Worm (Caenorhabditis elegans): ENCODE measurements around the gene ima-1.
"Not testable (repeated sequence)": the region's sequence is repeated elsewhere in the genome, so short reads cannot be mapped to it uniquely, and the experiment has no call there.

The ima-1 gene

DNA sequence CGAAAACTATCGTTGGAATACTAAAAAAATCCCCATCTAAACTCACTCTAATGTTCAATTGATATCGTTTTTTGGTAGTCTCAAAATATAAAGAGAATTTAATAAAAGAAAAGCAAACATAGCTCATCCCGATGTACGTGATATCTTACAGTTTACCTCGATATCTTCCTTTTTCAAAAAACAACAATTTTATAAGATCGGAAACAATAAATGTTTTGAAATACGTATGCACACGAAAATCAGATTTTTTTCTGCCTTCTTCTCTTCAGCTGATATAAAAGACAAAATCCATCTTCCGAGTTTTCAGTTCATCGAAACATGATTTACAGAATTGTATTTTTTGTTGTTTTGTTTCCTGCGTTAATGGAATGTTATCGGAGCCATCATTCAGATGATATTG lies 31.6 kb downstream of the ima-1 start, which contains the start of gene clec-222:
Gene clec-222 (plus strand): TSS at position 301 of the 400 bp plus-strand sequence.
- TF ChIP-seq flt-1 (GFP tag; IDR thresholded peaks at IDR 0.05), result no peak
- TF ChIP-seq B0310.2 (tag; optimal IDR thresholded peaks at IDR 0.05), result no peak
- TF ChIP-seq hnd-1 (tag; optimal IDR thresholded peaks at IDR 0.05), result no peak
- no peak for TF ChIP-seq sea-1 (GFP tag; conservative IDR thresholded peaks at IDR 0.05)
- TF ChIP-seq ceh-13 (GFP tag; optimal IDR thresholded peaks at IDR 0.05), result no peak
- no peak for TF ChIP-seq ets-7 (tag; optimal IDR thresholded peaks at IDR 0.05)
- no peak for TF ChIP-seq hmg-4 (GFP tag; optimal IDR thresholded peaks at IDR 0.05)
- TF ChIP-seq aly-1 (tag; optimal IDR thresholded peaks at IDR 0.05), result no peak
- TF ChIP-seq scrt-1 (GFP tag; IDR thresholded peaks at IDR 0.05), result no peak
- TF ChIP-seq F13C5.2 (tag; optimal IDR thresholded peaks at IDR 0.05), result no peak
- no peak for TF ChIP-seq hmbx-1 (tag; optimal IDR thresholded peaks at IDR 0.05)
- no peak for TF ChIP-seq pes-1 (GFP tag; IDR thresholded peaks at IDR 0.05)
- no peak for TF ChIP-seq tra-4 (tag; optimal IDR thresholded peaks at IDR 0.05)
- no peak for TF ChIP-seq tbx-11 (GFP tag; IDR thresholded peaks at IDR 0.05)
- TF ChIP-seq tbx-37 (GFP tag; conservative IDR thresholded peaks at IDR 0.05), result no peak
- TF ChIP-seq ceh-36 (tag; optimal IDR thresholded peaks at IDR 0.05), result no peak
- TF ChIP-seq ama-1 (optimal IDR thresholded peaks at IDR 0.05), result no peak

DNA sequence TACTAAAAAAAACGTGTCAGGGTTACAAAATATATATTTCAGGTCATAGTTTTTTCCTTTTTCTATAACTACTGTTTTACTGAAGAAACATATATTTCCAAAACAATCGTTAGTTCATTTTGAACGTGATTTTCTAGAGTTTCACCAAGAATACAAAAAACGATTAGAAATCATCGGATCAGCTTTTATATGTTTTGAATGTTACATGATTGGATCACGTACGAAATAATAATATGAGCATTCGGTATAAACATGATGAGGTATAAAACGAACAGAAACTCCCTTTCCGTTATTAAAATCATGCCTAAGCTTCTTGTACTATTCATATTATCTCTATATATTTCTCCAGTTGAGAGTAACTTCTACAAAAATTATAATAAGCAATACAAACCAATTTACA lies 33.4 kb downstream of the ima-1 start, which contains the start of gene clec-223:
Gene clec-223 (plus strand): TSS at position 301 of the 400 bp plus-strand sequence.
- TF ChIP-seq ceh-36 (tag; optimal IDR thresholded peaks at IDR 0.05) (no peak), pes-1 (GFP tag; IDR thresholded peaks at IDR 0.05) (no peak), B0310.2 (tag; optimal IDR thresholded peaks at IDR 0.05) (no peak), ceh-13 (GFP tag; optimal IDR thresholded peaks at IDR 0.05) (no peak), tbx-37 (GFP tag; conservative IDR thresholded peaks at IDR 0.05) (no peak), tra-4 (tag; optimal IDR thresholded peaks at IDR 0.05) (no peak), hmg-4 (GFP tag; optimal IDR thresholded peaks at IDR 0.05) (no peak)

ce11 chrV:11279564-11279963 lies 40.1 kb downstream of the ima-1 start:
- no peak for TF ChIP-seq scrt-1 (GFP tag; IDR thresholded peaks at IDR 0.05)
- TF ChIP-seq hmbx-1 (tag; optimal IDR thresholded peaks at IDR 0.05), result no peak
- TF ChIP-seq F13C5.2 (tag; optimal IDR thresholded peaks at IDR 0.05), result no peak
- TF ChIP-seq flt-1 (GFP tag; IDR thresholded peaks at IDR 0.05), result no peak
- TF ChIP-seq sea-1 (GFP tag; conservative IDR thresholded peaks at IDR 0.05), result no peak
- TF ChIP-seq ceh-36 (tag; optimal IDR thresholded peaks at IDR 0.05), result no peak
- TF ChIP-seq tbx-11 (GFP tag; IDR thresholded peaks at IDR 0.05), result no peak
- TF ChIP-seq ama-1 (optimal IDR thresholded peaks at IDR 0.05), result no peak
- TF ChIP-seq hnd-1 (tag; optimal IDR thresholded peaks at IDR 0.05), result no peak
- no peak for TF ChIP-seq tra-4 (tag; optimal IDR thresholded peaks at IDR 0.05)
- TF ChIP-seq B0310.2 (tag; optimal IDR thresholded peaks at IDR 0.05), result no peak
- TF ChIP-seq pes-1 (GFP tag; IDR thresholded peaks at IDR 0.05), result no peak
- no peak for TF ChIP-seq ceh-13 (GFP tag; optimal IDR thresholded peaks at IDR 0.05)
- no peak for TF ChIP-seq tbx-37 (GFP tag; conservative IDR thresholded peaks at IDR 0.05)
- no peak for TF ChIP-seq hmg-4 (GFP tag; optimal IDR thresholded peaks at IDR 0.05)

DNA sequence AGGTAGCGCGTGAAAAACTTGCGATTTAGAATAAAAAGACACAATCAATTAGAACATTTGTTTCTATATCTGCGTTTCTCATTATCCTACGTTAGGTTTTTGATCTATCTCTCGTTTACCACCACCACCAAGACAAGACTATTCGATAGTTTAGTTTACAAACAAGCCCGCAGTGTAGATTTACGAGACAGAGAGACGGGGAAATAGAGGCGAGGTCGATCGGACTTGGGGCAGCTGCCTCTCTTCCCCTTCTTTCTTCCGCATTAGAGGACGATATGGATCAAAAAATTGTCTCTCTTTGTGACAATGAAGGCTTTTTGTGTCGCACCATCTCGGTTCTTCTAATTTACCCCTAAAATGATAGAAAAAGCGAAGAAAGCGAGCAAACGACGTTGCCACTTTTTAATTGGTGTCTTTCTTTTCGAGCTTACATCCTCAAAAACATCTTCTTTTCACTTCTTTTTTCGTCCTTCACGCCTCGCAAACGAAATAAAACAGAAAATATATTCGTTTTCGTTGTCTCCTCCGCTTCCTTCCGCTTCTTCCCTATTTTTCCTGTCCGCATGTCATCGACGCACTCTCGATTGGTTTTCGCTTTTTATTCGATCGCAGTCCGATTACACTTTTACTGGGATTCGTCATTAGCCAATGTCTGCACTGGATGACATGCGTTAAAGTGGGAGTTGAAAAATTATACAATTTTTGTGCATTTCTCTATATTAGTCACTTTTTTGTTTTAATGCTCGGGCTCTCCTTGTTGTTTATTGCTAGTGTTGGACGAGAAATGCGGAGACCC lies 42.1 kb downstream of the ima-1 start:
- no peak for TF ChIP-seq ets-7 (tag; optimal IDR thresholded peaks at IDR 0.05)
- TF ChIP-seq hmg-4 (GFP tag; optimal IDR thresholded peaks at IDR 0.05), result peak; percentile 52

DNA sequence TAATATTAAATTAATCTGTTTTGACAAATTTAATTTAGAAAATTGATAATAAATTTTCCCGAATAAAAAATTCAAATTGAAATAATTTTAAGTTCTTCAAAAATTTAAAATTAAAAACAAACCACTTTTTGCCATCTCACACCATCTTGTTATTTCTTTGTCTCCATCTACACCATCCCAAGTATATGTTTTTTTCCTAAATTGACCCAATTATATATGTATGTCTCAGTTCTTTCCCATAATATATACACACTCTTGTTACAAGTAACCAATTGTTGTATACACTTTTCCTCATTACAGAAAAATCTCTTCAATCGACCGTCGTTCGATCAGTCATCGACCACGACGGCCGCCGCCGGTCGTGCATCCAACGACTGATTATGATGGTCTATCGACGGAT lies 42.8 kb downstream of the ima-1 start, which contains the start of gene gly-20:
Gene gly-20 (plus strand): TSS at position 301 of the 400 bp plus-strand sequence.
- no peak for TF ChIP-seq flt-1 (GFP tag; IDR thresholded peaks at IDR 0.05)
- no peak for TF ChIP-seq hmbx-1 (tag; optimal IDR thresholded peaks at IDR 0.05)
- TF ChIP-seq ceh-36 (tag; optimal IDR thresholded peaks at IDR 0.05), result no peak
- TF ChIP-seq ama-1 (optimal IDR thresholded peaks at IDR 0.05), result no peak
- TF ChIP-seq ets-7 (tag; optimal IDR thresholded peaks at IDR 0.05), result no peak
- no peak for TF ChIP-seq F13C5.2 (tag; optimal IDR thresholded peaks at IDR 0.05)

- not testable (repeated sequence) for TF ChIP-seq F13C5.2 (tag; optimal IDR thresholded peaks at IDR 0.05); hnd-1 (tag; optimal IDR thresholded peaks at IDR 0.05); ama-1 (optimal IDR thresholded peaks at IDR 0.05)
Observed at ce11 chrV:11286114-11286513, 46.6 kb downstream of the ima-1 start, which contains the start of gene C03E10.3. Gene C03E10.3 (plus strand): TSS chrV:11286414.

DNA sequence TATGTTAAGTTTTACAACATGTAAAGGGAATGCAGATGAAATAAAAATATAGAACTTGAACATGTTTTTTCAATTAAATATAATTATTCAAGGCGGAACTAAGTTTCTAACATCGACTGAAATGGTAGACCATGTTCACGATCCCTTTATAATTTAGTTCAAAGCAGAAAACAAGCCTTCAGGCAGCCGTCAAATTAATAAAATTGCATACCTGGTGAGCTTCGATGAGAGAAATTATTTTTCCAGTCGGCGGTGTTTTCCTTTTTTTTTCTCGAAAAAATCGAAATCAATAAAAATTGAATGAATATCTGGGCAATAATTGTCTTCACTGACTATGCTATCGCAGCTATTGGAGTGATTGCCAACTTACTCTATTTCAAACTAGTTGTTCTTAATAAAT lies 51.4 kb downstream of the ima-1 start, which contains the start of gene C03E10.1:
Gene C03E10.1 (plus strand): TSS at position 301 of the 400 bp plus-strand sequence.
- TF ChIP-seq hnd-1 (tag; optimal IDR thresholded peaks at IDR 0.05), result no peak
- TF ChIP-seq sea-1 (GFP tag; conservative IDR thresholded peaks at IDR 0.05), result no peak
- TF ChIP-seq tbx-37 (GFP tag; conservative IDR thresholded peaks at IDR 0.05), result no peak
- no peak for TF ChIP-seq ama-1 (optimal IDR thresholded peaks at IDR 0.05)
- no peak for TF ChIP-seq ceh-36 (tag; optimal IDR thresholded peaks at IDR 0.05)
- no peak for TF ChIP-seq ceh-13 (GFP tag; optimal IDR thresholded peaks at IDR 0.05)

Data from whole organism, early embryonic.